Fruit fly (Drosophila melanogaster) whole organism, embryonic: ENCODE results near the gene Vha16-3.
A peak's percentile ranks its signal among the peaks of the same experiment; 100 is the strongest.

Experiments used
- Awh ChIP-seq: fragments of 200-800 bp; sonication (Bioruptor generic); IDR thresholded peaks from 2 replicates; pipeline ENCODE4, ENCODE4 v1.3.6; 2022; ENCODE audit warnings: missing biosample characterization, missing genetic modification characterization
- B-H2 ChIP-seq: fragments of 200-800 bp; sonication (Bioruptor generic); optimal IDR thresholded peaks from 2 replicates; lab custom pipeline; 2018; ENCODE audit warnings: missing biosample characterization, mild to moderate bottlenecking, missing genetic modification characterization
- BtbVII ChIP-seq: fragments of 200-800 bp; sonication (Bioruptor generic); optimal IDR thresholded peaks from 3 replicates; lab custom pipeline; 2017; ENCODE audit warnings: missing biosample characterization, mild to moderate bottlenecking, missing genetic modification characterization
- CG13287 ChIP-seq: fragments of 200-800 bp; sonication (Bioruptor generic); IDR thresholded peaks from 2 replicates; pipeline ENCODE4 v1.3.6; 2022; ENCODE audit warnings: missing biosample characterization, missing genetic modification characterization; ENCODE audit not compliant: partially characterized antibody
- CG13296 ChIP-seq: fragments of 200-800 bp; sonication (Bioruptor generic); optimal IDR thresholded peaks from 3 replicates; lab custom pipeline; 2018; ENCODE audit warnings: missing biosample characterization, mild to moderate bottlenecking, missing genetic modification characterization
- CG14014 ChIP-seq: fragments of 200-800 bp; sonication (Bioruptor generic); IDR thresholded peaks from 2 replicates; pipeline ENCODE4 v1.3.6; 2022; ENCODE audit warnings: missing biosample characterization, missing genetic modification characterization
- CG14050 ChIP-seq: fragments of 200-800 bp; sonication (Bioruptor generic); IDR thresholded peaks from 3 replicates; pipeline ENCODE4 v1.3.6; 2022; ENCODE audit warnings: missing biosample characterization, missing genetic modification characterization
- CG17568 ChIP-seq: fragments of 200-800 bp; sonication (Bioruptor generic); optimal IDR thresholded peaks from 2 replicates; lab custom pipeline; 2018; ENCODE audit warnings: missing biosample characterization, mild to moderate bottlenecking, missing genetic modification characterization, moderate library complexity
- CG2199 ChIP-seq: fragments of 200-800 bp; sonication (Bioruptor generic); IDR thresholded peaks from 3 replicates; pipeline ENCODE4 v1.3.6; 2022; ENCODE audit warnings: missing biosample characterization, missing genetic modification characterization
- CG31365 ChIP-seq: fragments of 200-800 bp; sonication (Bioruptor generic); optimal IDR thresholded peaks from 2 replicates; lab custom pipeline; 2018; ENCODE audit warnings: missing biosample characterization, mild to moderate bottlenecking, missing genetic modification characterization
- CG7928 ChIP-seq: fragments of 200-800 bp; sonication (Bioruptor generic); optimal IDR thresholded peaks from 2 replicates; lab custom pipeline; 2017; ENCODE audit warnings: missing biosample characterization, mild to moderate bottlenecking, missing genetic modification characterization
- CG8290 ChIP-seq, 3 experiments: fragments of 200-800 bp; sonication (Bioruptor generic); optimal IDR thresholded peaks; 2 replicates each; lab custom pipeline; 2016 to 2019; ENCODE audit warnings: missing biosample characterization in 3 of 3, missing genetic modification characterization in 3 of 3, mild to moderate bottlenecking in 2 of 3, moderate library complexity in 1 of 3
- Dip2 ChIP-seq: fragments of 200-800 bp; sonication (Bioruptor generic); IDR thresholded peaks from 2 replicates; pipeline ENCODE4 v1.3.6; 2022; ENCODE audit warnings: missing biosample characterization, missing genetic modification characterization
- HLHmδ ChIP-seq: fragments of 200-800 bp; sonication (Bioruptor generic); optimal IDR thresholded peaks from 2 replicates; lab custom pipeline; 2018; ENCODE audit warnings: missing biosample characterization, mild to moderate bottlenecking, missing genetic modification characterization, moderate library complexity
- HmgD ChIP-seq: fragments of 200-800 bp; sonication (Bioruptor generic); optimal IDR thresholded peaks from 3 replicates; lab custom pipeline; 2016; ENCODE audit warnings: missing biosample characterization, missing genetic modification characterization
- HmgZ ChIP-seq: fragments of 200-800 bp; sonication (Bioruptor generic); optimal IDR thresholded peaks from 2 replicates; lab custom pipeline; 2018; ENCODE audit warnings: missing biosample characterization, mild to moderate bottlenecking, missing genetic modification characterization
- Hmr ChIP-seq: fragments of 200-800 bp; sonication (Bioruptor generic); optimal IDR thresholded peaks from 3 replicates; lab custom pipeline; 2017; ENCODE audit warnings: mild to moderate bottlenecking, missing biosample characterization, missing genetic modification reagents, missing genetic modification characterization
- Med ChIP-seq: fragments of 200-800 bp; sonication (Bioruptor generic); peaks from one replicate; lab custom pipeline; 2016; ENCODE audit warnings: missing biosample characterization, missing genetic modification characterization, mild to moderate bottlenecking, inconsistent platforms, moderate library complexity
- Poxn ChIP-seq: fragments of 200-800 bp; sonication (Bioruptor generic); IDR thresholded peaks from 2 replicates; pipeline ENCODE4 v1.3.6; 2022; ENCODE audit warnings: missing biosample characterization, missing genetic modification characterization
- Ravus ChIP-seq: fragments of 200-800 bp; sonication (Bioruptor generic); IDR thresholded peaks from 2 replicates; pipeline ENCODE4 v1.3.6; 2022; ENCODE audit warnings: missing biosample characterization, missing genetic modification characterization
- Sox102F ChIP-seq: fragments of 200-800 bp; sonication (Bioruptor generic); optimal IDR thresholded peaks from 2 replicates; lab custom pipeline; 2018; ENCODE audit warnings: missing biosample characterization, mild to moderate bottlenecking, missing genetic modification characterization, moderate library complexity
- Trl ChIP-seq, 3 experiments: fragments of >200 bp in 2 of 3; fragments of 200-800 bp in 1 of 3; sonication (Bioruptor generic) in 1 of 3; optimal IDR thresholded peaks; 2 replicates in 1 of 3; 3 replicates in 2 of 3; lab custom pipeline; 2016 to 2017; ENCODE audit warnings: missing biosample characterization in 1 of 3, missing genetic modification characterization in 1 of 3
- cad ChIP-seq: fragments of >200 bp; optimal IDR thresholded peaks from 2 replicates; lab custom pipeline; 2017; ENCODE audit warnings: missing biosample characterization, missing genetic modification characterization
- cg ChIP-seq: fragments of 200-800 bp; sonication (Bioruptor generic); optimal IDR thresholded peaks from 3 replicates; lab custom pipeline; 2019; ENCODE audit warnings: missing biosample characterization, mild to moderate bottlenecking, missing genetic modification characterization, moderate library complexity
- chinmo ChIP-seq: fragments of 200-800 bp; sonication (Bioruptor generic); IDR thresholded peaks from 4 replicates; pipeline ENCODE4 v1.3.6; 2022; ENCODE audit warnings: missing biosample characterization, missing genetic modification characterization; ENCODE audit not compliant: partially characterized antibody
- danr ChIP-seq: fragments of 200-800 bp; sonication (Bioruptor generic); IDR thresholded peaks from 2 replicates; pipeline ENCODE4 v1.3.6; 2022; ENCODE audit warnings: missing biosample characterization, missing genetic modification characterization
- dmrt11E ChIP-seq: fragments of 200-800 bp; sonication (Bioruptor generic); optimal IDR thresholded peaks from 3 replicates; lab custom pipeline; 2018; ENCODE audit warnings: missing biosample characterization, mild to moderate bottlenecking, missing genetic modification characterization, moderate library complexity
- gce ChIP-seq: fragments of 200-800 bp; sonication (Bioruptor generic); IDR thresholded peaks from 3 replicates; pipeline ENCODE4 v1.3.6; 2022; ENCODE audit warnings: missing biosample characterization, missing genetic modification characterization
- gcm ChIP-seq: fragments of 200-800 bp; sonication (Bioruptor generic); optimal IDR thresholded peaks from 2 replicates; lab custom pipeline; 2019; ENCODE audit warnings: missing biosample characterization, mild to moderate bottlenecking, missing genetic modification characterization, moderate library complexity
- ham ChIP-seq: fragments of 200-800 bp; sonication (Bioruptor generic); IDR thresholded peaks from 2 replicates; pipeline ENCODE4 v1.3.6; 2022; ENCODE audit warnings: missing biosample characterization, missing genetic modification characterization
- hb ChIP-seq: fragments of 200-800 bp; sonication (Bioruptor generic); IDR thresholded peaks from 3 replicates; pipeline ENCODE4 v1.3.6; 2022; ENCODE audit warnings: missing biosample characterization, missing genetic modification characterization; ENCODE audit not compliant: partially characterized antibody
- her ChIP-seq: fragments of 200-800 bp; sonication (Bioruptor generic); optimal IDR thresholded peaks from 2 replicates; lab custom pipeline; 2016; ENCODE audit warnings: missing biosample characterization, missing genetic modification characterization
- hth ChIP-seq: fragments of >200 bp; optimal IDR thresholded peaks from 2 replicates; lab custom pipeline; 2017; ENCODE audit warnings: inconsistent platforms
- inv ChIP-seq: fragments of 200-800 bp; sonication (Bioruptor generic); IDR thresholded peaks from 2 replicates; pipeline ENCODE4 v1.3.6; 2022; ENCODE audit warnings: missing biosample characterization, missing genetic modification characterization; ENCODE audit not compliant: partially characterized antibody
- luna ChIP-seq: fragments of 200-800 bp; sonication (Bioruptor generic); optimal IDR thresholded peaks from 2 replicates; lab custom pipeline; 2016; ENCODE audit warnings: missing biosample characterization, missing genetic modification characterization
- mam ChIP-seq: fragments of 200-800 bp; sonication (Bioruptor generic); optimal IDR thresholded peaks from 3 replicates; lab custom pipeline; 2016; ENCODE audit warnings: missing biosample characterization, missing genetic modification characterization
- mirr ChIP-seq: fragments of 200-800 bp; sonication (Bioruptor generic); optimal IDR thresholded peaks from 3 replicates; lab custom pipeline; 2018; ENCODE audit warnings: missing biosample characterization, mild to moderate bottlenecking, missing genetic modification characterization
- nom ChIP-seq: fragments of 200-800 bp; sonication (Bioruptor generic); optimal IDR thresholded peaks from 2 replicates; lab custom pipeline; 2017; ENCODE audit warnings: missing biosample characterization, missing genetic modification characterization, mild to moderate bottlenecking, moderate library complexity, missing genetic modification reagents
- oc ChIP-seq: fragments of 200-800 bp; sonication (Bioruptor generic); optimal IDR thresholded peaks from 2 replicates; lab custom pipeline; 2018; ENCODE audit warnings: missing biosample characterization, mild to moderate bottlenecking, missing genetic modification characterization, moderate library complexity
- pb ChIP-seq: fragments of 200-800 bp; sonication (Bioruptor generic); optimal IDR thresholded peaks from 3 replicates; lab custom pipeline; 2016; ENCODE audit warnings: missing biosample characterization, missing genetic modification characterization
- phol ChIP-seq: fragments of 200-800 bp; sonication (Bioruptor generic); optimal IDR thresholded peaks from 3 replicates; lab custom pipeline; 2018; ENCODE audit warnings: missing biosample characterization, mild to moderate bottlenecking, missing genetic modification characterization, moderate library complexity
- pzg ChIP-seq: fragments of 200-800 bp; sonication (Bioruptor generic); optimal IDR thresholded peaks from 3 replicates; lab custom pipeline; 2018; ENCODE audit warnings: missing biosample characterization, mild to moderate bottlenecking, missing genetic modification characterization, moderate library complexity
- ranshi ChIP-seq: fragments of 200-800 bp; sonication (Bioruptor generic); IDR thresholded peaks from 2 replicates; pipeline ENCODE4 v1.3.6; 2022; ENCODE audit warnings: missing biosample characterization, missing genetic modification characterization

Gene Vha16-3

dm6 chr3L:11493090-11493807, 20.2 kb downstream of the Vha16-3 start (continued):
- TF ChIP-seq inv: no peak
- TF ChIP-seq ranshi: no peak
- TF ChIP-seq dmrt11E (tag; lab: Kevin White, UChicago): no peak
- peak; percentile 78; the same call in 2 of the 4 replicates for TF ChIP-seq chinmo (GFP tag; lab: Robert Waterston, UW)
- no peak for TF ChIP-seq CG14050 (GFP tag; lab: Robert Waterston, UW)
- peak; percentile 61 to 72 for TF ChIP-seq Trl (optimal IDR thresholded peaks at IDR 0.05; lab: Kevin White, UChicago)
- TF ChIP-seq Trl (GFP tag; optimal IDR thresholded peaks at IDR 0.05; lab: Kevin White, UChicago): no peak
- peak; percentile 86 for TF ChIP-seq HLHmδ (GFP tag; lab: Kevin White, UChicago)
- no peak for TF ChIP-seq CG2199 (GFP tag; lab: Robert Waterston, UW)
- TF ChIP-seq CG31365 (tag; lab: Kevin White, UChicago): peak; percentile 40

- TF ChIP-seq pb (no peak), CG14014 (GFP tag; lab: Robert Waterston, UW) (no peak), CG8290 (GFP tag; optimal IDR thresholded peaks at IDR 0.05; lab: Kevin White, UChicago) (no peak), CG8290 (tag; optimal IDR thresholded peaks at IDR 0.05; lab: Kevin White, UChicago) (peak in 1 of 2 experiments; percentile 8), cg (GFP tag; lab: Kevin White, UChicago) (no peak), Med (peak; percentile 42), Hmr (GFP tag; lab: Kevin White, UChicago) (peak; percentile 29), danr (GFP tag; lab: Robert Waterston, UW) (no peak), Dip2 (GFP tag; lab: Robert Waterston, UW) (no peak)
These were observed 35.2 kb downstream of the Vha16-3 start, which contains the start of gene CG33500 for dm6 chr3L:11508337-11508736. Gene CG33500 (plus strand): TSS chr3L:11508637.

dm6 chr3L:11509294-11509911, 36.3 kb downstream of the Vha16-3 start, which contains the start of the genes Sgs8 and Sgs7:
Gene Sgs8 (minus strand): TSS chr3L:11509394.
Gene Sgs7 (plus strand): TSS chr3L:11509861.
- TF ChIP-seq B-H2 (GFP tag; lab: Kevin White, UChicago) (no peak), Poxn (GFP tag; lab: Robert Waterston, UW) (no peak), nom (GFP tag; lab: Kevin White, UChicago) (no peak), hb (no peak), CG13287 (GFP tag; lab: Robert Waterston, UW) (no peak), Ravus (GFP tag; lab: Robert Waterston, UW) (no peak), CG7928 (GFP tag; lab: Kevin White, UChicago) (no peak), luna (no peak), her (GFP tag; lab: Kevin White, UChicago) (no peak), cad (GFP tag; lab: Kevin White, UChicago) (no peak)
- TF ChIP-seq, all 482 proteins: peak for 0

- TF ChIP-seq mirr (GFP tag; lab: Kevin White, UChicago) (peak; percentile 20), Med (peak; percentile 19), ham (GFP tag; lab: Robert Waterston, UW) (no peak), hth (lab: Kevin White, UChicago) (no peak), phol (no peak), CG17568 (GFP tag; lab: Kevin White, UChicago) (peak; percentile 29), BtbVII (GFP tag; lab: Kevin White, UChicago) (peak; percentile 10), Awh (no peak), nom (GFP tag; lab: Kevin White, UChicago) (no peak), HmgD (GFP tag; lab: Kevin White, UChicago) (no peak), mam (GFP tag; lab: Kevin White, UChicago) (no peak), HmgZ (no peak), Sox102F (GFP tag; lab: Kevin White, UChicago) (no peak), CG13296 (GFP tag; lab: Kevin White, UChicago) (peak; percentile 47), pzg (no peak), gce (no peak), gcm (GFP tag; lab: Kevin White, UChicago) (no peak), hb (no peak), oc (tag; lab: Kevin White, UChicago) (no peak)
These were observed 37.4 kb downstream of the Vha16-3 start, which contains the start of gene CG33272 for dm6 chr3L:11510489-11510888. Gene CG33272 (minus strand): TSS chr3L:11510589.
